Fruit fly (Drosophila melanogaster): Measurements from ENCODE around the gene CG17129.

The CG17129 gene

DNA sequence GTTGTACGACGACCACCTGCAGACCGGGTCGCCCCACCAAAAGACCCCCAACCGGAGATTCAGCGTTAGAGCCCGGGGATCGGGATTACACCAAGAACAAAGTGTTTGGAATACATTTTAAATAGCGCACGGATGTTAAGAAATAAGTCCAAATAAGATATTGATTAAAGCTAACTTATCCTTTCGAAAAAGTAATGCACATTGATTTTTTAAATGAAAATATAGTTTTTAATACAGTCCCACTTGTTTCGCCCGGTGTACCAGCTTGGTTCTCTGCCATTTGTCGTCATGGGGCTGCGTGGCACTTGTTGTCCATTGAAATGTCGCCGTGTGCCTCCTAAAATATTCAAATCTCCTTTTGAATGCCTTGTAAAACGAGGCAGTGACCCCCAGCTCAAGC, 40.9 kb upstream of the CG17129 start (continued):
- TF ChIP-seq knrl (GFP tag; IDR thresholded peaks at IDR 0.05; ENCODE audit: partially characterized antibody) (no peak), wek (GFP tag; optimal IDR thresholded peaks at IDR 0.05) (no peak), jumu (GFP tag; optimal IDR thresholded peaks at IDR 0.05) (peak; percentile 51), CG14965 (GFP tag; optimal IDR thresholded peaks at IDR 0.05; ENCODE audit: borderline replicate concordance) (no peak), CG7963 (GFP tag; IDR thresholded peaks at IDR 0.05; ENCODE audit: partially characterized antibody) (no peak), vvl (GFP tag; IDR thresholded peaks at IDR 0.05) (peak; percentile 64), CG3847 (GFP tag; IDR thresholded peaks at IDR 0.05) (no peak), sisA (GFP tag; IDR thresholded peaks at IDR 0.05) (peak; percentile 35; the same call in 1 of the 2 replicates), CG10366 (GFP tag; IDR thresholded peaks at IDR 0.05) (no peak), CG15269 (tag; optimal IDR thresholded peaks at IDR 0.05) (no peak), CG11085 (GFP tag; IDR thresholded peaks at IDR 0.05) (no peak), nerfin-2 (GFP tag; IDR thresholded peaks at IDR 0.05; ENCODE audit: partially characterized antibody) (no peak), CG15011 (GFP tag; optimal IDR thresholded peaks at IDR 0.05) (no peak), bowl (GFP tag; IDR thresholded peaks at IDR 0.05) (no peak), HmgD (GFP tag; optimal IDR thresholded peaks at IDR 0.05) (no peak), z (GFP tag; IDR thresholded peaks at IDR 0.05) (no peak), mam (GFP tag; optimal IDR thresholded peaks at IDR 0.05) (no peak), CG3281 (GFP tag; optimal IDR thresholded peaks at IDR 0.05) (no peak), CG9876 (GFP tag; optimal IDR thresholded peaks at IDR 0.05) (no peak), slbo (GFP tag; IDR thresholded peaks at IDR 0.05) (no peak), rib (GFP tag; IDR thresholded peaks at IDR 0.05) (no peak), slp2 (GFP tag; optimal IDR thresholded peaks at IDR 0.05) (peak; percentile 19), CG3163 (GFP tag; optimal IDR thresholded peaks at IDR 0.05) (no peak), wor (GFP tag; IDR thresholded peaks at IDR 0.05) (no peak), pnt (GFP tag; optimal IDR thresholded peaks at IDR 0.05) (peak; percentile 37), E2f1 (GFP tag; IDR thresholded peaks at IDR 0.05) (no peak), Gug (GFP tag; IDR thresholded peaks at IDR 0.05) (0 out of 4 replicates have a peak, but pooled peaks have one; percentile 29), cg (GFP tag; optimal IDR thresholded peaks at IDR 0.05) (no peak), CG32532 (GFP tag; IDR thresholded peaks at IDR 0.05) (no peak), amos (GFP tag; IDR thresholded peaks at IDR 0.05; ENCODE audit: partially characterized antibody) (no peak), CG9215 (GFP tag; IDR thresholded peaks at IDR 0.05) (no peak), CG18619 (GFP tag; optimal IDR thresholded peaks at IDR 0.05) (no peak), CG1647 (GFP tag; optimal IDR thresholded peaks at IDR 0.05) (no peak), CG4730 (GFP tag; IDR thresholded peaks at IDR 0.05) (no peak), lilli (GFP tag; optimal IDR thresholded peaks at IDR 0.05) (no peak), CG1024 (GFP tag; IDR thresholded peaks at IDR 0.05) (no peak), ind (GFP tag; optimal IDR thresholded peaks at IDR 0.05) (no peak), klu (GFP tag; IDR thresholded peaks at IDR 0.05) (no peak), sna (GFP tag; IDR thresholded peaks at IDR 0.05; ENCODE audit: partially characterized antibody) (no peak), Trl (optimal IDR thresholded peaks at IDR 0.05) (no peak), Trl (GFP tag; optimal IDR thresholded peaks at IDR 0.05) (peak; percentile 4), Nf-YC (tag; optimal IDR thresholded peaks at IDR 0.05) (no peak), ash1 (GFP tag; optimal IDR thresholded peaks at IDR 0.05) (no peak), CG8924 (tag; optimal IDR thresholded peaks at IDR 0.05) (no peak), wdn (GFP tag; IDR thresholded peaks at IDR 0.05) (no peak), ken (GFP tag; IDR thresholded peaks at IDR 0.05) (0 out of 3 replicates have a peak, but pooled peaks have one; percentile 22), unpg (GFP tag; optimal IDR thresholded peaks at IDR 0.05) (peak; percentile 61), CG43689 (GFP tag; IDR thresholded peaks at IDR 0.05) (no peak), shn (GFP tag; optimal IDR thresholded peaks at IDR 0.05) (no peak), Ssrp (tag; optimal IDR thresholded peaks at IDR 0.05) (no peak), oc (tag; optimal IDR thresholded peaks at IDR 0.05) (peak; percentile 51), CG15601 (tag; optimal IDR thresholded peaks at IDR 0.05) (peak; percentile 28), CG10274 (GFP tag; optimal IDR thresholded peaks at IDR 0.05) (no peak)
